Worm (Caenorhabditis elegans) whole organism, late embryonic: ENCODE data around the gene C24H12.1.
"Not testable (repeated sequence)": the region's sequence is repeated elsewhere in the genome, so short reads cannot be mapped to it uniquely, and the experiment has no call there.

Source experiments
- C08G9.2 ChIP-seq: sonication (generic microtip); optimal IDR thresholded peaks from 2 replicates; lab custom pipeline; 2016; ENCODE audit warnings: mild to moderate bottlenecking, missing genetic modification characterization, moderate library complexity, missing compliant biosample characterization
- K02D7.2 ChIP-seq: sonication (generic microtip); optimal IDR thresholded peaks from 2 replicates; lab custom pipeline; 2017; ENCODE audit warnings: mild to moderate bottlenecking, missing genetic modification characterization, missing compliant biosample characterization
- K09A11.1 ChIP-seq: sonication (generic microtip); optimal IDR thresholded peaks from 2 replicates; lab custom pipeline; 2017; ENCODE audit warnings: antibody characterized with exemption, mild to moderate bottlenecking, missing genetic modification characterization, missing compliant biosample characterization; ENCODE audit not compliant: insufficient read depth
- T23F11.4 ChIP-seq: fragments of 200-800 bp; sonication (Bioruptor generic); optimal IDR thresholded peaks from 2 replicates; lab custom pipeline; 2018; ENCODE audit warnings: mild to moderate bottlenecking, missing genetic modification characterization, missing compliant biosample characterization
- ceh-2 ChIP-seq: sonication (generic microtip); optimal IDR thresholded peaks from 2 replicates; lab custom pipeline; 2016; ENCODE audit warnings: missing genotype, missing genetic modification characterization, missing compliant biosample characterization
- ceh-24 ChIP-seq: sonication (generic microtip); optimal IDR thresholded peaks from 2 replicates; lab custom pipeline; 2016; ENCODE audit warnings: mild to moderate bottlenecking, missing genetic modification characterization, missing compliant biosample characterization
- ceh-31 ChIP-seq: sonication (generic microtip); optimal IDR thresholded peaks from 2 replicates; lab custom pipeline; 2016; ENCODE audit warnings: missing genetic modification characterization, missing compliant biosample characterization
- ceh-48 ChIP-seq: sonication (generic microtip); optimal IDR thresholded peaks from 2 replicates; lab custom pipeline; 2016; ENCODE audit warnings: missing genetic modification characterization, inconsistent platforms, missing compliant biosample characterization
- ceh-9 ChIP-seq: sonication (generic microtip); optimal IDR thresholded peaks from 2 replicates; lab custom pipeline; 2016; ENCODE audit warnings: mild to moderate bottlenecking, missing genetic modification characterization, inconsistent platforms, missing compliant biosample characterization
- dve-1 ChIP-seq: sonication (generic microtip); optimal IDR thresholded peaks from 2 replicates; lab custom pipeline; 2017; ENCODE audit warnings: antibody characterized with exemption, mild to moderate bottlenecking, missing genetic modification characterization, missing compliant biosample characterization
- elt-2 ChIP-seq: sonication (generic microtip); optimal IDR thresholded peaks from 2 replicates; lab custom pipeline; 2016; ENCODE audit warnings: missing genetic modification reagents, missing genetic modification characterization, missing compliant biosample characterization
- elt-4 ChIP-seq: sonication (generic microtip); optimal IDR thresholded peaks from 2 replicates; lab custom pipeline; 2016; ENCODE audit warnings: missing genetic modification characterization, missing compliant biosample characterization
- hlh-15 ChIP-seq: sonication (generic microtip); optimal IDR thresholded peaks from 2 replicates; lab custom pipeline; 2016; ENCODE audit warnings: missing genetic modification characterization, missing compliant biosample characterization
- hlh-8 ChIP-seq: sonication (generic microtip); optimal IDR thresholded peaks from 2 replicates; lab custom pipeline; 2016; ENCODE audit warnings: missing genotype, missing genetic modification characterization, missing compliant biosample characterization
- lim-6 ChIP-seq: sonication (generic microtip); optimal IDR thresholded peaks from 2 replicates; lab custom pipeline; 2016; ENCODE audit warnings: missing genetic modification characterization, missing compliant biosample characterization
- lin-11 ChIP-seq: fragments of 200-800 bp; sonication (Bioruptor generic); optimal IDR thresholded peaks from 2 replicates; lab custom pipeline; 2018; ENCODE audit warnings: mild to moderate bottlenecking, missing genetic modification characterization, missing compliant biosample characterization
- mec-3 ChIP-seq: sonication (generic microtip); optimal IDR thresholded peaks from 2 replicates; lab custom pipeline; 2016; ENCODE audit warnings: borderline replicate concordance, missing genetic modification characterization, missing compliant biosample characterization
- nfya-1 ChIP-seq: sonication (generic microtip); optimal IDR thresholded peaks from 2 replicates; lab custom pipeline; 2017; ENCODE audit warnings: missing genetic modification characterization, mild to moderate bottlenecking, missing compliant biosample characterization, antibody characterized with exemption, moderate library complexity
- npax-4 ChIP-seq: sonication (generic microtip); optimal IDR thresholded peaks from 2 replicates; lab custom pipeline; 2016; ENCODE audit warnings: missing genetic modification characterization, missing compliant biosample characterization
- odd-2 ChIP-seq: sonication (generic microtip); optimal IDR thresholded peaks from 2 replicates; lab custom pipeline; 2017; ENCODE audit warnings: antibody characterized with exemption, mild to moderate bottlenecking, missing genetic modification characterization, missing compliant biosample characterization
- pag-3 ChIP-seq: sonication (generic microtip); optimal IDR thresholded peaks from 2 replicates; lab custom pipeline; 2016; ENCODE audit warnings: missing compliant biosample characterization, missing genetic modification characterization, borderline replicate concordance
- pax-1 ChIP-seq: fragments of 150-350 bp; optimal IDR thresholded peaks from 2 replicates; lab custom pipeline; 2014; ENCODE audit warnings: missing biosample characterization, missing genetic modification characterization
- pha-2 ChIP-seq: sonication (generic microtip); optimal IDR thresholded peaks from 2 replicates; lab custom pipeline; 2017; ENCODE audit warnings: mild to moderate bottlenecking, missing genetic modification characterization, missing compliant biosample characterization
- pros-1 ChIP-seq: fragments of 150-350 bp; optimal IDR thresholded peaks from 2 replicates; lab custom pipeline; 2014; ENCODE audit warnings: missing biosample characterization, missing genetic modification reagents, missing genetic modification characterization
- rnt-1 ChIP-seq: sonication (generic microtip); optimal IDR thresholded peaks from 2 replicates; lab custom pipeline; 2016; ENCODE audit warnings: missing genetic modification characterization, missing compliant biosample characterization
- sdc-2 ChIP-seq: sonication (generic microtip); optimal IDR thresholded peaks from 2 replicates; lab custom pipeline; 2016; ENCODE audit warnings: missing genotype, missing genetic modification characterization, missing compliant biosample characterization
- ttx-3 ChIP-seq: sonication (generic microtip); optimal IDR thresholded peaks from 2 replicates; lab custom pipeline; 2016; ENCODE audit warnings: missing genetic modification reagents, missing genetic modification characterization, missing compliant biosample characterization
- unc-3 ChIP-seq, 2 experiments: fragments of 200-800 bp in 1 of 2; sonication (Bioruptor generic) in 1 of 2; sonication (generic microtip) in 1 of 2; conservative IDR thresholded peaks in 1 of 2; optimal IDR thresholded peaks in 1 of 2; 2 replicates each; pipeline versions ENCODE4 v1.3.6 to Lab custom; 2016 to 2022; ENCODE audit warnings: missing compliant biosample characterization in 2 of 2, missing genetic modification characterization in 2 of 2, missing genetic modification reagents in 1 of 2
- unc-86 ChIP-seq: sonication (generic microtip); optimal IDR thresholded peaks from 2 replicates; lab custom pipeline; 2016; ENCODE audit warnings: missing genetic modification characterization, missing compliant biosample characterization
- ztf-16 ChIP-seq: sonication (generic microtip); optimal IDR thresholded peaks from 2 replicates; lab custom pipeline; 2017; ENCODE audit warnings: missing genetic modification characterization, missing compliant biosample characterization

The C24H12.1 gene

ce11 chrII:410832-411231 is 30.4 kb upstream of the C24H12.1 start, which contains the start of the genes dnsn-1 and C24H12.4 (continued):
- TF ChIP-seq ceh-2 (tag; lab: Kevin White, UChicago) (no peak), ceh-24 (no peak), K02D7.2 (tag; lab: Kevin White, UChicago) (no peak), rnt-1 (tag; lab: Kevin White, UChicago) (no peak)

ce11 chrII:418782-419181 is 22.4 kb upstream of the C24H12.1 start, which contains the start of gene C24H12.6:
Gene C24H12.6 (minus strand): TSS chrII:418882.
- TF ChIP-seq pax-1 (tag; lab: Kevin White, UChicago) (no peak), ceh-31 (no peak), odd-2 (tag; lab: Kevin White, UChicago) (no peak), pros-1 (tag; lab: Kevin White, UChicago) (no peak)

ce11 chrII:423086-423485 is 18.1 kb upstream of the C24H12.1 start, which contains the start of gene C24H12.8:
Gene C24H12.8 (minus strand): TSS chrII:423186.
- TF ChIP-seq pros-1 (tag; lab: Kevin White, UChicago) (no peak), mec-3 (tag; lab: Kevin White, UChicago) (no peak), lin-11 (tag; lab: Kevin White, UChicago) (no peak), ceh-9 (tag; lab: Kevin White, UChicago) (no peak), nfya-1 (no peak), hlh-15 (tag; lab: Kevin White, UChicago) (no peak), C08G9.2 (tag; lab: Kevin White, UChicago) (no peak), unc-86 (tag; lab: Kevin White, UChicago) (no peak), K09A11.1 (tag; lab: Kevin White, UChicago) (no peak)

ce11 chrII:437279-437678 is 3.9 kb upstream of the C24H12.1 start:
- TF ChIP-seq hlh-8 (tag; lab: Kevin White, UChicago) (no peak), npax-4 (tag; lab: Kevin White, UChicago) (no peak), pha-2 (tag; lab: Kevin White, UChicago) (no peak), ceh-2 (tag; lab: Kevin White, UChicago) (no peak), dve-1 (tag; lab: Kevin White, UChicago) (no peak), lim-6 (tag; lab: Kevin White, UChicago) (no peak), elt-2 (tag; lab: Kevin White, UChicago) (no peak), unc-3 (GFP tag; conservative IDR thresholded peaks at IDR 0.05; lab: Robert Waterston, UW) (no peak), unc-3 (tag; optimal IDR thresholded peaks at IDR 0.05; lab: Kevin White, UChicago) (no peak), sdc-2 (tag; lab: Kevin White, UChicago) (no peak)

DNA sequence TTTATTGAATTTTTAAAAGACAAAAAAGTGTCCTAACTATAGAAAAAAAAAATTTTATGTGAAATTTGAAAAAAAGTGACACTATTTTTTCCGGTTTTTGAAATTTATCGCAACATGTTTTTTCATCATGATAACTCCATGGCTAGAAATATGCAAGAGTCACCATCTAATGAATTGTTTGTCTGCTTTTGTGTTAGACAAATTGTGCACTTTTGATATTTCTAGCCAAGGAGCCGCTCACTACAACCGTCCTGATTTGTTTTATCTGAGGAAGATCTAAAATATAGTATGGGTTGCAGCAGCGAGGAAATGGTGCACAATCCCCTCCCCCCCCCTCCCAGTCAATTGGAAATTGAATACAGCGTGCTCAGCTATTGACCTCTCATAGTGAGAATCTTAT is 13.4 kb downstream of the C24H12.1 start, which contains the start of gene W10D9.1:
W10D9.1 (plus strand) TSS at position 301 of the 400 bp plus-strand sequence.
- not testable (repeated sequence) for TF ChIP-seq lim-6 (tag; lab: Kevin White, UChicago); elt-4 (tag; lab: Kevin White, UChicago); unc-3 (GFP tag; conservative IDR thresholded peaks at IDR 0.05; lab: Robert Waterston, UW); unc-3 (tag; optimal IDR thresholded peaks at IDR 0.05; lab: Kevin White, UChicago)

ce11 chrII:456371-456770 is 15.2 kb downstream of the C24H12.1 start:
- TF ChIP-seq ztf-16 (tag; lab: Kevin White, UChicago) (no peak), ttx-3 (tag; lab: Kevin White, UChicago) (no peak), hlh-8 (tag; lab: Kevin White, UChicago) (no peak), pag-3 (tag; lab: Kevin White, UChicago) (no peak), ceh-48 (tag; lab: Kevin White, UChicago) (no peak), sdc-2 (tag; lab: Kevin White, UChicago) (no peak), T23F11.4 (GFP tag; lab: Kevin White, UChicago) (no peak), npax-4 (tag; lab: Kevin White, UChicago) (no peak)
